Worm (Caenorhabditis elegans) whole organism, L4 larva: ENCODE data around the gene dlc-1.

Source experiments
- D1046.2 ChIP-seq: fragments of 200-800 bp; sonication (Bioruptor generic); IDR thresholded peaks from 2 replicates; pipeline ENCODE4 v1.3.6; 2022; ENCODE audit warnings: missing genetic modification characterization, missing compliant biosample characterization
- F44E2.7 ChIP-seq: fragments of 200-800 bp; sonication (Bioruptor generic); IDR thresholded peaks from 2 replicates; pipeline ENCODE4 v2.1.2; 2022; ENCODE audit warnings: missing genetic modification characterization, missing compliant biosample characterization
- F49E8.2 ChIP-seq: sonication (generic microtip); optimal IDR thresholded peaks from 2 replicates; lab custom pipeline; 2016; ENCODE audit warnings: missing compliant biosample characterization, mild to moderate bottlenecking, missing genetic modification characterization, borderline replicate concordance
- T20F7.1 ChIP-seq: fragments of 200-800 bp; sonication (Bioruptor generic); optimal IDR thresholded peaks from 2 replicates; lab custom pipeline; 2018; ENCODE audit warnings: mild to moderate bottlenecking, missing genetic modification characterization, missing compliant biosample characterization
- T26A8.4 ChIP-seq: fragments of 200-800 bp; sonication (Bioruptor generic); IDR thresholded peaks from 2 replicates; pipeline ENCODE4 v1.3.6; 2022; ENCODE audit warnings: missing genetic modification characterization, missing compliant biosample characterization
- Y5F2A.4 ChIP-seq: fragments of 200-800 bp; sonication (Bioruptor generic); optimal IDR thresholded peaks from 2 replicates; lab custom pipeline; 2018; ENCODE audit warnings: mild to moderate bottlenecking, missing genetic modification characterization, missing compliant biosample characterization
- ama-1 ChIP-seq: fragments of 150-350 bp; optimal IDR thresholded peaks from 2 replicates; lab custom pipeline; 2014; ENCODE audit warnings: inconsistent platforms, mixed read lengths
- arid-1 ChIP-seq: fragments of 200-800 bp; sonication (Bioruptor generic); conservative IDR thresholded peaks from 2 replicates; pipeline ENCODE4 v1.3.6; 2022; ENCODE audit warnings: missing genetic modification reagents, missing genetic modification characterization, missing compliant biosample characterization
- ceh-20 ChIP-seq: fragments of 200-800 bp; sonication (Bioruptor generic); IDR thresholded peaks from 2 replicates; pipeline ENCODE4 v1.3.6; 2022; ENCODE audit warnings: missing genetic modification reagents, missing genetic modification characterization, missing compliant biosample characterization
- ceh-62 ChIP-seq: sonication (generic microtip); optimal IDR thresholded peaks from 2 replicates; lab custom pipeline; 2017; ENCODE audit warnings: missing biosample characterization, missing genetic modification characterization
- ceh-82 ChIP-seq: sonication (generic microtip); optimal IDR thresholded peaks from 2 replicates; lab custom pipeline; 2017; ENCODE audit warnings: missing biosample characterization, missing genetic modification characterization
- ces-1 ChIP-seq: fragments of 150-350 bp; sonication (generic microtip); optimal IDR thresholded peaks from 4 replicates; lab custom pipeline; 2014; ENCODE audit warnings: missing biosample characterization, missing genetic modification reagents, missing genetic modification characterization
- cey-2 ChIP-seq: sonication (generic microtip); optimal IDR thresholded peaks from 3 replicates; lab custom pipeline; 2017; ENCODE audit warnings: missing genetic modification characterization, mild to moderate bottlenecking, missing compliant biosample characterization, antibody characterized with exemption, borderline replicate concordance; ENCODE audit not compliant: insufficient read depth
- daf-12 ChIP-seq: fragments of 150-350 bp; optimal IDR thresholded peaks from 2 replicates; lab custom pipeline; 2014; ENCODE audit warnings: missing biosample characterization, missing genetic modification reagents, missing genetic modification characterization
- daf-16 ChIP-seq, 3 experiments: sonication (generic microtip); optimal IDR thresholded peaks; 2 replicates each; lab custom pipeline; 2016 to 2017; ENCODE audit warnings: missing genetic modification characterization in 3 of 3, missing genetic modification reagents in 3 of 3, mild to moderate bottlenecking in 2 of 3, missing compliant biosample characterization in 2 of 3, missing biosample characterization in 1 of 3, moderate library complexity in 1 of 3
- daf-8 ChIP-seq: fragments of 200-800 bp; sonication (Bioruptor generic); IDR thresholded peaks from 2 replicates; pipeline ENCODE4 v1.3.6; 2022; ENCODE audit warnings: missing genetic modification characterization, missing compliant biosample characterization
- duxl-1 ChIP-seq: sonication (generic microtip); optimal IDR thresholded peaks from 2 replicates; lab custom pipeline; 2016; ENCODE audit warnings: mild to moderate bottlenecking, missing genetic modification characterization, moderate library complexity, missing compliant biosample characterization; ENCODE audit not compliant: poor library complexity
- dve-1 ChIP-seq: sonication (generic microtip); optimal IDR thresholded peaks from 2 replicates; lab custom pipeline; 2017; ENCODE audit warnings: antibody characterized with exemption, mild to moderate bottlenecking, missing genetic modification characterization, missing compliant biosample characterization; ENCODE audit not compliant: insufficient read depth
- fos-1 ChIP-seq: fragments of 150-350 bp; optimal IDR thresholded peaks from 2 replicates; lab custom pipeline; 2014; ENCODE audit warnings: missing biosample characterization, missing genetic modification characterization
- gei-8 ChIP-seq: fragments of 200-800 bp; sonication (Bioruptor generic); optimal IDR thresholded peaks from 2 replicates; lab custom pipeline; 2018; ENCODE audit warnings: mild to moderate bottlenecking, missing genetic modification characterization, missing compliant biosample characterization
- hif-1 ChIP-seq, 2 experiments: sonication (generic microtip); optimal IDR thresholded peaks; 2 replicates each; lab custom pipeline; 2016 to 2017; ENCODE audit warnings: missing compliant biosample characterization in 2 of 2, missing genetic modification characterization in 2 of 2, missing genetic modification reagents in 2 of 2, missing genotype in 2 of 2, mild to moderate bottlenecking in 1 of 2
- hlh-30 ChIP-seq: sonication (generic microtip); optimal IDR thresholded peaks from 2 replicates; lab custom pipeline; 2017; ENCODE audit warnings: antibody characterized with exemption, mild to moderate bottlenecking, missing genetic modification characterization, missing compliant biosample characterization; ENCODE audit not compliant: insufficient read depth
- hmg-1.1 ChIP-seq: fragments of 200-800 bp; sonication (Bioruptor generic); IDR thresholded peaks from 2 replicates; pipeline ENCODE4 v1.3.6; 2022; ENCODE audit warnings: missing genetic modification reagents, missing genetic modification characterization, missing compliant biosample characterization
- jun-1 ChIP-seq: fragments of 150-350 bp; optimal IDR thresholded peaks from 2 replicates; lab custom pipeline; 2014; ENCODE audit warnings: missing biosample characterization, missing genetic modification reagents, missing genetic modification characterization
- lim-7 ChIP-seq: fragments of 200-800 bp; sonication (Bioruptor generic); IDR thresholded peaks from 2 replicates; pipeline ENCODE4 v1.3.6; 2022; ENCODE audit warnings: missing genetic modification characterization, missing compliant biosample characterization
- lin-1 ChIP-seq: fragments of 200-800 bp; sonication (Bioruptor generic); IDR thresholded peaks from 2 replicates; pipeline ENCODE4 v1.3.6; 2022; ENCODE audit warnings: missing genetic modification reagents, missing genetic modification characterization, missing compliant biosample characterization
- lin-13 ChIP-seq: fragments of 150-350 bp; optimal IDR thresholded peaks from 2 replicates; lab custom pipeline; 2014; ENCODE audit warnings: missing biosample characterization, missing genetic modification reagents, missing genetic modification characterization
- lin-39 ChIP-seq: fragments of 150-350 bp; optimal IDR thresholded peaks from 2 replicates; lab custom pipeline; 2014; ENCODE audit warnings: missing biosample characterization, missing genetic modification reagents, missing genetic modification characterization
- lir-3 ChIP-seq: sonication (generic microtip); optimal IDR thresholded peaks from 2 replicates; lab custom pipeline; 2016; ENCODE audit warnings: mild to moderate bottlenecking, missing genetic modification characterization, missing compliant biosample characterization
- madf-5 ChIP-seq, 2 experiments: fragments of 200-800 bp; sonication (Bioruptor generic); IDR thresholded peaks; 2 replicates each; pipeline ENCODE4 v1.3.6; 2022; ENCODE audit warnings: missing compliant biosample characterization in 2 of 2, missing genetic modification characterization in 2 of 2
- madf-9 ChIP-seq: fragments of 200-800 bp; sonication (Bioruptor generic); conservative IDR thresholded peaks from 2 replicates; pipeline ENCODE4 v1.3.6; 2022; ENCODE audit warnings: missing genetic modification reagents, missing genetic modification characterization, missing compliant biosample characterization
- mdt-29 ChIP-seq: fragments of 200-800 bp; sonication (Bioruptor generic); IDR thresholded peaks from 2 replicates; pipeline ENCODE4 v1.3.6; 2022; ENCODE audit warnings: missing genetic modification reagents, missing genetic modification characterization, missing compliant biosample characterization
- nhr-102 ChIP-seq: sonication (generic microtip); optimal IDR thresholded peaks from 2 replicates; lab custom pipeline; 2016; ENCODE audit warnings: mild to moderate bottlenecking, missing genetic modification characterization, moderate library complexity, missing compliant biosample characterization
- nhr-25 ChIP-seq: sonication (generic microtip); optimal IDR thresholded peaks from 2 replicates; lab custom pipeline; 2017; ENCODE audit warnings: missing genetic modification characterization, mild to moderate bottlenecking, missing compliant biosample characterization, antibody characterized with exemption, moderate library complexity, borderline replicate concordance; ENCODE audit not compliant: insufficient read depth
- nhr-28 ChIP-seq: fragments of 150-350 bp; optimal IDR thresholded peaks from 2 replicates; lab custom pipeline; 2014; ENCODE audit warnings: missing biosample characterization, missing genetic modification characterization
- nhr-41 ChIP-seq: fragments of 200-800 bp; sonication (Bioruptor generic); IDR thresholded peaks from 2 replicates; pipeline ENCODE4 v1.3.6; 2022; ENCODE audit warnings: missing genetic modification reagents, missing genetic modification characterization, missing compliant biosample characterization
- nhr-48 ChIP-seq: sonication (generic microtip); optimal IDR thresholded peaks from 2 replicates; lab custom pipeline; 2016; ENCODE audit warnings: mild to moderate bottlenecking, missing genetic modification characterization, missing compliant biosample characterization
- nhr-76 ChIP-seq: fragments of 150-350 bp; optimal IDR thresholded peaks from 2 replicates; lab custom pipeline; 2014; ENCODE audit warnings: missing biosample characterization, missing genetic modification characterization
- nhr-77 ChIP-seq: fragments of 150-350 bp; optimal IDR thresholded peaks from 2 replicates; lab custom pipeline; 2014; ENCODE audit warnings: missing biosample characterization, missing genetic modification characterization
- pqm-1 ChIP-seq: sonication (generic microtip); optimal IDR thresholded peaks from 2 replicates; lab custom pipeline; 2017; ENCODE audit warnings: missing biosample characterization, missing genetic modification characterization
- rbr-2 ChIP-seq: sonication (generic microtip); optimal IDR thresholded peaks from 2 replicates; lab custom pipeline; 2016; ENCODE audit warnings: missing genotype, missing genetic modification characterization, missing compliant biosample characterization
- saeg-2 ChIP-seq: fragments of 200-800 bp; sonication (Bioruptor generic); IDR thresholded peaks from 2 replicates; pipeline ENCODE4 v1.3.6; 2022; ENCODE audit warnings: missing genetic modification reagents, missing genetic modification characterization, missing compliant biosample characterization
- sdz-12 ChIP-seq: fragments of 200-800 bp; sonication (Bioruptor generic); optimal IDR thresholded peaks from 2 replicates; lab custom pipeline; 2018; ENCODE audit warnings: mild to moderate bottlenecking, missing genetic modification characterization, missing compliant biosample characterization
- spr-3 ChIP-seq: fragments of 200-800 bp; sonication (Bioruptor generic); optimal IDR thresholded peaks from 2 replicates; lab custom pipeline; 2018; ENCODE audit warnings: mild to moderate bottlenecking, missing genetic modification characterization, missing compliant biosample characterization
- unc-130 ChIP-seq: sonication (generic microtip); optimal IDR thresholded peaks from 2 replicates; lab custom pipeline; 2016; ENCODE audit warnings: missing genetic modification reagents, missing genetic modification characterization, missing compliant biosample characterization
- unc-39 ChIP-seq: sonication (generic microtip); optimal IDR thresholded peaks from 2 replicates; lab custom pipeline; 2017; ENCODE audit warnings: missing biosample characterization, missing genetic modification characterization
- unc-62 ChIP-seq, 3 experiments: fragments of 150-350 bp in 1 of 3; sonication (generic microtip); optimal IDR thresholded peaks in 2 of 3; peaks in 1 of 3; 1 replicate in 1 of 3; 2 replicates in 2 of 3; lab custom pipeline; 2014 to 2017; ENCODE audit warnings: missing biosample characterization in 3 of 3, missing genetic modification characterization in 3 of 3, missing genetic modification reagents in 3 of 3, missing genotype in 1 of 3
- vab-7 ChIP-seq: fragments of 200-800 bp; sonication (Bioruptor generic); IDR thresholded peaks from 2 replicates; pipeline ENCODE4 v1.3.6; 2022; ENCODE audit warnings: missing genetic modification reagents, missing genetic modification characterization, missing compliant biosample characterization
- ztf-7 ChIP-seq: fragments of 150-350 bp; optimal IDR thresholded peaks from 2 replicates; lab custom pipeline; 2014; ENCODE audit warnings: missing biosample characterization, missing genetic modification characterization

The dlc-1 gene

ce11 chrIII:6464113-6464571, 563 bp upstream of the dlc-1 start:
- peak; percentile 85 for TF ChIP-seq nhr-77
- peak; percentile 96 for TF ChIP-seq pqm-1 (tag; lab: Kevin White, UChicago)
- TF ChIP-seq lin-13 (GFP tag; lab: Kevin White, UChicago) = peak; percentile 71
- TF ChIP-seq hlh-30 (tag; lab: Kevin White, UChicago) = peak; percentile 95
- peak; percentile 70; the same call in 1 of the 2 replicates for TF ChIP-seq saeg-2
- peak; percentile 68 for TF ChIP-seq vab-7 (GFP tag; lab: Robert Waterston, UW)
- no peak for TF ChIP-seq F49E8.2 (tag; lab: Kevin White, UChicago)
- peak; percentile 89 for TF ChIP-seq ama-1 (lab: Kevin White, UChicago)
- no peak for TF ChIP-seq ceh-62 (tag; lab: Kevin White, UChicago)
- TF ChIP-seq mdt-29 (GFP tag; lab: Robert Waterston, UW) = peak; percentile 85
- peak; percentile 51 for TF ChIP-seq nhr-25 (tag; lab: Kevin White, UChicago)
- no peak for TF ChIP-seq daf-12
- TF ChIP-seq nhr-76 (tag; lab: Kevin White, UChicago) = no peak
- peak; percentile 93 for TF ChIP-seq rbr-2
- no peak for TF ChIP-seq unc-62 (GFP tag; optimal IDR thresholded peaks at IDR 0.05 in 1 of 2; lab: Kevin White, UChicago)
- TF ChIP-seq unc-62 (tag; optimal IDR thresholded peaks at IDR 0.05; lab: Kevin White, UChicago) = no peak
- TF ChIP-seq ceh-82 (tag; lab: Kevin White, UChicago) = no peak
- TF ChIP-seq lir-3 = no peak
- TF ChIP-seq fos-1 (tag; lab: Kevin White, UChicago) = no peak
- TF ChIP-seq lin-39 = no peak
- peak; percentile 89 for TF ChIP-seq D1046.2 (GFP tag; lab: Robert Waterston, UW)
- peak; percentile 72 for TF ChIP-seq T20F7.1 (GFP tag; lab: Kevin White, UChicago)
- peak; percentile 86 for TF ChIP-seq gei-8 (GFP tag; lab: Kevin White, UChicago)
- peak; percentile 83; the same call in 1 of the 2 replicates for TF ChIP-seq F44E2.7
- TF ChIP-seq ceh-20 = peak; percentile 90
- peak; percentile 96 for TF ChIP-seq dve-1 (tag; lab: Kevin White, UChicago)
- TF ChIP-seq madf-5 (GFP tag; IDR thresholded peaks at IDR 0.05; lab: Robert Waterston, UW) = no peak
- TF ChIP-seq daf-8 (GFP tag; lab: Robert Waterston, UW) = no peak
- TF ChIP-seq lin-1 (GFP tag; lab: Robert Waterston, UW) = peak; percentile 92
- peak; percentile 76 for TF ChIP-seq madf-9 (GFP tag; lab: Robert Waterston, UW)
- TF ChIP-seq arid-1 (GFP tag; lab: Robert Waterston, UW) = peak; percentile 94
- TF ChIP-seq duxl-1 = peak; percentile 60
- peak; percentile 46 for TF ChIP-seq Y5F2A.4 (GFP tag; lab: Kevin White, UChicago)
- peak; percentile 89 for TF ChIP-seq nhr-48 (tag; lab: Kevin White, UChicago)
- TF ChIP-seq jun-1 (tag; lab: Kevin White, UChicago) = peak; percentile 25
- TF ChIP-seq sdz-12 (GFP tag; lab: Kevin White, UChicago) = peak; percentile 25
- peak in 1 of 2 experiments; percentile 85 for TF ChIP-seq hif-1 (tag; optimal IDR thresholded peaks at IDR 0.05; lab: Kevin White, UChicago)
- TF ChIP-seq nhr-102 (tag; lab: Kevin White, UChicago) = peak; percentile 89
- peak; percentile 89 for TF ChIP-seq hmg-1.1 (GFP tag; lab: Robert Waterston, UW)
- peak; percentile 7 for TF ChIP-seq unc-130 (GFP tag; lab: Kevin White, UChicago)
- no peak for TF ChIP-seq unc-39 (tag; lab: Kevin White, UChicago)
- TF ChIP-seq nhr-41 (GFP tag; lab: Robert Waterston, UW) = 0 out of 2 replicates have a peak, but pooled peaks have one; percentile 22
- no peak for TF ChIP-seq lim-7 (GFP tag; lab: Robert Waterston, UW)
- no peak for TF ChIP-seq ces-1 (GFP tag; lab: Kevin White, UChicago)
- no peak for TF ChIP-seq cey-2
- peak; percentile 71 for TF ChIP-seq spr-3 (GFP tag; lab: Kevin White, UChicago)
- peak; percentile 82 to 84 for TF ChIP-seq daf-16 (GFP tag; optimal IDR thresholded peaks at IDR 0.05; lab: Kevin White, UChicago)
- peak; percentile 94 for TF ChIP-seq daf-16 (tag; optimal IDR thresholded peaks at IDR 0.05; lab: Kevin White, UChicago)
- peak; percentile 91 for TF ChIP-seq nhr-28 (tag; lab: Kevin White, UChicago)
- peak; percentile 92 for TF ChIP-seq T26A8.4 (GFP tag; lab: Robert Waterston, UW)
- TF ChIP-seq ztf-7 = no peak
